Fruit fly (Drosophila melanogaster) Kc167 (cell line): Measurements from ENCODE around the gene mtsh.

Experiments
- h ChIP-seq: fragments of >200 bp; optimal IDR thresholded peaks from 3 replicates; lab custom pipeline; 2018; ENCODE audit warnings: missing external identifiers
- insv ChIP-seq: fragments of >200 bp; optimal IDR thresholded peaks from 3 replicates; lab custom pipeline; 2018; ENCODE audit warnings: missing external identifiers
- psq ChIP-seq: fragments of >200 bp; optimal IDR thresholded peaks from 2 replicates; lab custom pipeline; 2017; ENCODE audit warnings: missing external identifiers
- ttk ChIP-seq: sonication (Bioruptor generic); optimal IDR thresholded peaks from 2 replicates; lab custom pipeline; 2017; ENCODE audit warnings: missing external identifiers

DNA sequence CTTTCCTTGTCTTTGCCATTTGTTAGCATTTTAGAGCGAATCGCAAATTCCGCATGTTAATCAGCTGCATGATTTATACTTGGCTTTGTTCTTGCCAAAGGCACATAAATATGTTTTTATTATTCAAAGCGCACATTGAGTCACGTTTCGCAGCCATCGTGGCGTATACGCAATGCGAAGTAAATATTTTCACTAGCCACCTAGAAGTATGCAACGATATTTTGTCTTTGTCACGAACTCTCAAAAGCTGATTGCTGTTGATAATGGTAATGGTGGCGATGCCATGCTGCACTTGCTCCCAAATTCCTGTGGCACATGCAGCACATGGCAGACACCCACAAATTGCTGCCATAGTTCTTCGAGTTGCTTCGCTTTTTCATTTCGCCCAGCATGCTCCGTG is 15.0 kb upstream of the mtsh start:
- TF ChIP-seq ttk (lab: Kevin White, UChicago) (no peak), insv (lab: Kevin White, UChicago) (no peak), h (lab: Kevin White, UChicago) (no peak), psq (lab: Kevin White, UChicago) (no peak)
